Worm (Caenorhabditis elegans) whole organism, L4 larva: ENCODE measurements around the gene gei-8.

Experiments
- D1046.2 ChIP-seq: fragments of 200-800 bp; sonication (Bioruptor generic); IDR thresholded peaks from 2 replicates; pipeline ENCODE4 v1.3.6; 2022; ENCODE audit warnings: missing genetic modification characterization, missing compliant biosample characterization
- F10B5.3 ChIP-seq: sonication (generic microtip); optimal IDR thresholded peaks from 2 replicates; lab custom pipeline; 2016; ENCODE audit warnings: mild to moderate bottlenecking, missing genetic modification characterization, missing compliant biosample characterization
- F26F4.8 ChIP-seq: fragments of 200-800 bp; sonication (Bioruptor generic); conservative IDR thresholded peaks from 2 replicates; pipeline ENCODE4 v1.3.6; 2022; ENCODE audit warnings: missing genetic modification characterization, missing compliant biosample characterization
- R02D3.7 ChIP-seq: fragments of 150-350 bp; sonication (generic microtip); optimal IDR thresholded peaks from 3 replicates; lab custom pipeline; 2014; ENCODE audit warnings: missing biosample characterization, missing genetic modification characterization
- T20F7.1 ChIP-seq: fragments of 200-800 bp; sonication (Bioruptor generic); optimal IDR thresholded peaks from 2 replicates; lab custom pipeline; 2018; ENCODE audit warnings: mild to moderate bottlenecking, missing genetic modification characterization, missing compliant biosample characterization
- T26A8.4 ChIP-seq: fragments of 200-800 bp; sonication (Bioruptor generic); IDR thresholded peaks from 2 replicates; pipeline ENCODE4 v1.3.6; 2022; ENCODE audit warnings: missing genetic modification characterization, missing compliant biosample characterization
- Y105C5A.15 ChIP-seq: fragments of 200-800 bp; sonication (Bioruptor generic); IDR thresholded peaks from 2 replicates; pipeline ENCODE4 v1.3.6; 2022; ENCODE audit warnings: missing genetic modification characterization, missing compliant biosample characterization
- Y5F2A.4 ChIP-seq: fragments of 200-800 bp; sonication (Bioruptor generic); optimal IDR thresholded peaks from 2 replicates; lab custom pipeline; 2018; ENCODE audit warnings: mild to moderate bottlenecking, missing genetic modification characterization, missing compliant biosample characterization
- ZK337.2 ChIP-seq: fragments of 200-800 bp; sonication (Bioruptor generic); IDR thresholded peaks from 2 replicates; pipeline ENCODE4 v1.3.6; 2022; ENCODE audit warnings: missing genetic modification reagents, missing genetic modification characterization, missing compliant biosample characterization
- aha-1 ChIP-seq: fragments of 150-350 bp; peaks from one replicate; lab custom pipeline; 2014; ENCODE audit warnings: missing biosample characterization, missing genetic modification characterization
- ama-1 ChIP-seq: fragments of 150-350 bp; optimal IDR thresholded peaks from 2 replicates; lab custom pipeline; 2014; ENCODE audit warnings: inconsistent platforms, mixed read lengths
- arid-1 ChIP-seq: fragments of 200-800 bp; sonication (Bioruptor generic); conservative IDR thresholded peaks from 2 replicates; pipeline ENCODE4 v1.3.6; 2022; ENCODE audit warnings: missing genetic modification reagents, missing genetic modification characterization, missing compliant biosample characterization
- ceh-20 ChIP-seq: fragments of 200-800 bp; sonication (Bioruptor generic); IDR thresholded peaks from 2 replicates; pipeline ENCODE4 v1.3.6; 2022; ENCODE audit warnings: missing genetic modification reagents, missing genetic modification characterization, missing compliant biosample characterization
- ceh-28 ChIP-seq: fragments of 150-350 bp; optimal IDR thresholded peaks from 2 replicates; lab custom pipeline; 2014; ENCODE audit warnings: missing biosample characterization, missing genetic modification reagents, missing genetic modification characterization
- ceh-32 ChIP-seq: sonication (generic microtip); optimal IDR thresholded peaks from 2 replicates; lab custom pipeline; 2016; ENCODE audit warnings: mild to moderate bottlenecking, missing genetic modification characterization, missing compliant biosample characterization; ENCODE audit not compliant: poor library complexity
- ceh-44 ChIP-seq: fragments of 200-800 bp; sonication (Bioruptor generic); IDR thresholded peaks from 2 replicates; pipeline ENCODE4 v1.3.6; 2022; ENCODE audit warnings: missing genetic modification reagents, missing genetic modification characterization, missing compliant biosample characterization
- ceh-62 ChIP-seq: sonication (generic microtip); optimal IDR thresholded peaks from 2 replicates; lab custom pipeline; 2017; ENCODE audit warnings: missing biosample characterization, missing genetic modification characterization
- ceh-82 ChIP-seq: sonication (generic microtip); optimal IDR thresholded peaks from 2 replicates; lab custom pipeline; 2017; ENCODE audit warnings: missing biosample characterization, missing genetic modification characterization
- daf-8 ChIP-seq: fragments of 200-800 bp; sonication (Bioruptor generic); IDR thresholded peaks from 2 replicates; pipeline ENCODE4 v1.3.6; 2022; ENCODE audit warnings: missing genetic modification characterization, missing compliant biosample characterization
- dmd-6 ChIP-seq: fragments of 200-800 bp; sonication (Bioruptor generic); IDR thresholded peaks from 2 replicates; pipeline ENCODE4 v1.3.6; 2022; ENCODE audit warnings: missing genetic modification reagents, missing genetic modification characterization, missing compliant biosample characterization
- dmd-8 ChIP-seq: fragments of 200-800 bp; sonication (Bioruptor generic); IDR thresholded peaks from 2 replicates; pipeline ENCODE4 v1.3.6; 2022; ENCODE audit warnings: missing genetic modification characterization, missing compliant biosample characterization
- dpl-1 ChIP-seq: fragments of 150-350 bp; optimal IDR thresholded peaks from 2 replicates; lab custom pipeline; 2014; ENCODE audit warnings: missing biosample characterization, missing genetic modification reagents, missing genetic modification characterization
- dve-1 ChIP-seq: sonication (generic microtip); optimal IDR thresholded peaks from 2 replicates; lab custom pipeline; 2017; ENCODE audit warnings: antibody characterized with exemption, mild to moderate bottlenecking, missing genetic modification characterization, missing compliant biosample characterization; ENCODE audit not compliant: insufficient read depth
- fkh-10 ChIP-seq: fragments of 150-350 bp; optimal IDR thresholded peaks from 2 replicates; lab custom pipeline; 2014; ENCODE audit warnings: missing biosample characterization, missing genetic modification reagents, missing genetic modification characterization
- hif-1 ChIP-seq, 2 experiments: sonication (generic microtip); optimal IDR thresholded peaks; 2 replicates each; lab custom pipeline; 2016 to 2017; ENCODE audit warnings: missing compliant biosample characterization in 2 of 2, missing genetic modification characterization in 2 of 2, missing genetic modification reagents in 2 of 2, missing genotype in 2 of 2, mild to moderate bottlenecking in 1 of 2
- hlh-11 ChIP-seq: fragments of 200-800 bp; sonication (Bioruptor generic); optimal IDR thresholded peaks from 2 replicates; lab custom pipeline; 2018; ENCODE audit warnings: mild to moderate bottlenecking, missing genetic modification characterization, missing compliant biosample characterization
- hlh-30 ChIP-seq: sonication (generic microtip); optimal IDR thresholded peaks from 2 replicates; lab custom pipeline; 2017; ENCODE audit warnings: antibody characterized with exemption, mild to moderate bottlenecking, missing genetic modification characterization, missing compliant biosample characterization; ENCODE audit not compliant: insufficient read depth
- hmg-1.1 ChIP-seq: fragments of 200-800 bp; sonication (Bioruptor generic); IDR thresholded peaks from 2 replicates; pipeline ENCODE4 v1.3.6; 2022; ENCODE audit warnings: missing genetic modification reagents, missing genetic modification characterization, missing compliant biosample characterization
- jun-1 ChIP-seq: fragments of 150-350 bp; optimal IDR thresholded peaks from 2 replicates; lab custom pipeline; 2014; ENCODE audit warnings: missing biosample characterization, missing genetic modification reagents, missing genetic modification characterization
- lim-7 ChIP-seq: fragments of 200-800 bp; sonication (Bioruptor generic); IDR thresholded peaks from 2 replicates; pipeline ENCODE4 v1.3.6; 2022; ENCODE audit warnings: missing genetic modification characterization, missing compliant biosample characterization
- lin-1 ChIP-seq: fragments of 200-800 bp; sonication (Bioruptor generic); IDR thresholded peaks from 2 replicates; pipeline ENCODE4 v1.3.6; 2022; ENCODE audit warnings: missing genetic modification reagents, missing genetic modification characterization, missing compliant biosample characterization
- lin-15B ChIP-seq: fragments of 150-350 bp; sonication (generic microtip); optimal IDR thresholded peaks from 3 replicates; lab custom pipeline; 2014; ENCODE audit warnings: missing biosample characterization, missing genetic modification characterization
- lin-29 ChIP-seq: fragments of 200-800 bp; sonication (Bioruptor generic); IDR thresholded peaks from 2 replicates; pipeline ENCODE4 v1.3.6; 2022; ENCODE audit warnings: missing genetic modification reagents, missing genetic modification characterization, missing compliant biosample characterization
- lin-38 ChIP-seq: fragments of 200-800 bp; sonication (Bioruptor generic); IDR thresholded peaks from 2 replicates; pipeline ENCODE4 v1.3.6; 2022; ENCODE audit warnings: missing genetic modification reagents, missing genetic modification characterization, missing compliant biosample characterization
- madf-9 ChIP-seq: fragments of 200-800 bp; sonication (Bioruptor generic); conservative IDR thresholded peaks from 2 replicates; pipeline ENCODE4 v1.3.6; 2022; ENCODE audit warnings: missing genetic modification reagents, missing genetic modification characterization, missing compliant biosample characterization
- mes-2 ChIP-seq: sonication (generic microtip); optimal IDR thresholded peaks from 2 replicates; lab custom pipeline; 2016; ENCODE audit warnings: missing genotype, mild to moderate bottlenecking, missing genetic modification characterization, missing compliant biosample characterization; ENCODE audit not compliant: poor library complexity, severe bottlenecking
- mxl-2 ChIP-seq: fragments of 200-800 bp; sonication (Bioruptor generic); conservative IDR thresholded peaks from 2 replicates; pipeline ENCODE4 v1.3.6; 2022; ENCODE audit warnings: missing genetic modification reagents, missing genetic modification characterization, missing compliant biosample characterization
- nhr-10 ChIP-seq: fragments of 150-350 bp; optimal IDR thresholded peaks from 2 replicates; lab custom pipeline; 2014; ENCODE audit warnings: missing biosample characterization, missing genetic modification characterization
- nhr-11 ChIP-seq: fragments of 150-350 bp; optimal IDR thresholded peaks from 2 replicates; lab custom pipeline; 2014; ENCODE audit warnings: missing biosample characterization, missing genetic modification characterization
- nhr-41 ChIP-seq: fragments of 200-800 bp; sonication (Bioruptor generic); IDR thresholded peaks from 2 replicates; pipeline ENCODE4 v1.3.6; 2022; ENCODE audit warnings: missing genetic modification reagents, missing genetic modification characterization, missing compliant biosample characterization
- nhr-77 ChIP-seq: fragments of 150-350 bp; optimal IDR thresholded peaks from 2 replicates; lab custom pipeline; 2014; ENCODE audit warnings: missing biosample characterization, missing genetic modification characterization
- php-3 ChIP-seq: fragments of 200-800 bp; sonication (Bioruptor generic); IDR thresholded peaks from 2 replicates; pipeline ENCODE4 v1.3.6; 2022; ENCODE audit warnings: missing genetic modification reagents, missing genetic modification characterization, missing compliant biosample characterization
- rbr-2 ChIP-seq: sonication (generic microtip); optimal IDR thresholded peaks from 2 replicates; lab custom pipeline; 2016; ENCODE audit warnings: missing genotype, missing genetic modification characterization, missing compliant biosample characterization
- saeg-2 ChIP-seq: fragments of 200-800 bp; sonication (Bioruptor generic); IDR thresholded peaks from 2 replicates; pipeline ENCODE4 v1.3.6; 2022; ENCODE audit warnings: missing genetic modification reagents, missing genetic modification characterization, missing compliant biosample characterization
- skn-1 ChIP-seq: fragments of 150-350 bp; optimal IDR thresholded peaks from 2 replicates; lab custom pipeline; 2014; ENCODE audit warnings: missing biosample characterization, missing genetic modification characterization
- spr-1 ChIP-seq: sonication (generic microtip); optimal IDR thresholded peaks from 2 replicates; lab custom pipeline; 2016; ENCODE audit warnings: mild to moderate bottlenecking, missing genetic modification characterization, missing compliant biosample characterization
- tag-97 ChIP-seq: fragments of 200-800 bp; sonication (Bioruptor generic); IDR thresholded peaks from 2 replicates; pipeline ENCODE4 v1.3.6; 2022; ENCODE audit warnings: missing genetic modification characterization, missing compliant biosample characterization
- vab-7 ChIP-seq: fragments of 200-800 bp; sonication (Bioruptor generic); IDR thresholded peaks from 2 replicates; pipeline ENCODE4 v1.3.6; 2022; ENCODE audit warnings: missing genetic modification reagents, missing genetic modification characterization, missing compliant biosample characterization
- zag-1 ChIP-seq: fragments of 150-350 bp; optimal IDR thresholded peaks from 2 replicates; lab custom pipeline; 2014; ENCODE audit warnings: missing biosample characterization, missing genetic modification characterization
- zfp-2 ChIP-seq: sonication (generic microtip); optimal IDR thresholded peaks from 2 replicates; lab custom pipeline; 2016; ENCODE audit warnings: mild to moderate bottlenecking, missing genetic modification characterization, missing compliant biosample characterization
- zip-2 ChIP-seq: fragments of 150-350 bp; optimal IDR thresholded peaks from 2 replicates; lab custom pipeline; 2014; ENCODE audit warnings: missing biosample characterization, missing genetic modification characterization

Gene gei-8

DNA sequence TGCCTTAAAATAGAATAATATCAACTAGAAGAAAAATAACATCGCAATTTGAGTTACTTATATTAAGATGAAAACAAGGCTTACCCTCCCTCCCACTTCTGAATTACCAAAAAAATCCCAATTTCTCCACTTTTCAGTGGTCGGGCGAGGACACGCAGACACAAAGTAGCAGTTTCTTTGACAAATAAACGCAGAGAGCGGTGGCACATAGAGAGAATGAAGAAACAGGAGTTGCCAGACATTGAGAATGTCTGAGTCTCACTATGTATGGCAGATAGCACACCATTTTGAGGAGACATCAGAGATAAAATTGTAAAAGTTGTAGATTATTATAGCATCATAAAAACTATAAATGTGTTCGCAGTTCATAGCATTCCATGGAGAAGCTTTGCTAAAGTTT, 4.2 kb upstream of the gei-8 start (continued):
- TF ChIP-seq Y5F2A.4 (GFP tag; lab: Kevin White, UChicago) (no peak), nhr-41 (GFP tag; lab: Robert Waterston, UW) (no peak), mxl-2 (GFP tag; lab: Robert Waterston, UW) (no peak), dmd-6 (GFP tag; lab: Robert Waterston, UW) (peak; percentile 50; the same call in 1 of the 2 replicates), lin-15B (no peak), nhr-10 (no peak), D1046.2 (GFP tag; lab: Robert Waterston, UW) (no peak), rbr-2 (peak; percentile 53), Y105C5A.15 (GFP tag; lab: Robert Waterston, UW) (no peak), vab-7 (no peak), spr-1 (tag; lab: Kevin White, UChicago) (no peak), saeg-2 (GFP tag; lab: Robert Waterston, UW) (no peak), F10B5.3 (tag; lab: Kevin White, UChicago) (no peak), ceh-62 (tag; lab: Kevin White, UChicago) (no peak), aha-1 (tag; lab: Kevin White, UChicago) (peak; percentile 35), nhr-77 (tag; lab: Kevin White, UChicago) (no peak), hlh-11 (tag; lab: Kevin White, UChicago) (peak; percentile 68), T20F7.1 (GFP tag; lab: Kevin White, UChicago) (no peak), zfp-2 (no peak), dve-1 (tag; lab: Kevin White, UChicago) (peak; percentile 79), ZK337.2 (GFP tag; lab: Robert Waterston, UW) (no peak), lin-1 (GFP tag; lab: Robert Waterston, UW) (no peak), hif-1 (tag; optimal IDR thresholded peaks at IDR 0.05; lab: Kevin White, UChicago) (peak in 1 of 2 experiments; percentile 10), zag-1 (tag; lab: Kevin White, UChicago) (no peak), php-3 (GFP tag; lab: Robert Waterston, UW) (peak; percentile 55; the same call in 1 of the 2 replicates), hlh-30 (tag; lab: Kevin White, UChicago) (peak; percentile 27), ceh-32 (tag; lab: Kevin White, UChicago) (no peak), hmg-1.1 (GFP tag; lab: Robert Waterston, UW) (peak; percentile 61), T26A8.4 (GFP tag; lab: Robert Waterston, UW) (no peak), lim-7 (GFP tag; lab: Robert Waterston, UW) (no peak), R02D3.7 (tag; lab: Kevin White, UChicago) (no peak), zip-2 (peak; percentile 36), arid-1 (GFP tag; lab: Robert Waterston, UW) (no peak), mes-2 (tag; lab: Kevin White, UChicago) (peak; percentile 73), fkh-10 (GFP tag; lab: Kevin White, UChicago) (no peak), tag-97 (GFP tag; lab: Robert Waterston, UW) (no peak)

ce11 chrIII:8124323-8124722, 3.3 kb upstream of the gei-8 start:
- TF ChIP-seq ceh-28 (no peak), hlh-11 (tag; lab: Kevin White, UChicago) (peak; percentile 76), nhr-41 (GFP tag; lab: Robert Waterston, UW) (no peak), ceh-20 (no peak), ama-1 (lab: Kevin White, UChicago) (no peak), dpl-1 (GFP tag; lab: Kevin White, UChicago) (no peak), T26A8.4 (GFP tag; lab: Robert Waterston, UW) (no peak), lin-29 (GFP tag; lab: Robert Waterston, UW) (no peak), nhr-11 (peak; percentile 30), ceh-44 (GFP tag; lab: Robert Waterston, UW) (no peak), jun-1 (tag; lab: Kevin White, UChicago) (no peak), ZK337.2 (GFP tag; lab: Robert Waterston, UW) (no peak), lin-1 (GFP tag; lab: Robert Waterston, UW) (no peak), skn-1 (no peak), R02D3.7 (tag; lab: Kevin White, UChicago) (no peak), lin-38 (no peak), ceh-32 (tag; lab: Kevin White, UChicago) (no peak), zip-2 (no peak), daf-8 (GFP tag; lab: Robert Waterston, UW) (no peak), F26F4.8 (no peak), madf-9 (GFP tag; lab: Robert Waterston, UW) (no peak), aha-1 (tag; lab: Kevin White, UChicago) (peak; percentile 86), ceh-82 (tag; lab: Kevin White, UChicago) (no peak), F10B5.3 (tag; lab: Kevin White, UChicago) (no peak), dmd-8 (GFP tag; lab: Robert Waterston, UW) (no peak)
